Worm (Caenorhabditis elegans) whole organism, late embryonic: ENCODE data around the gene msp-36.

Source experiments
- C08G9.2 ChIP-seq: sonication (generic microtip); optimal IDR thresholded peaks from 2 replicates; lab custom pipeline; 2016; ENCODE audit warnings: mild to moderate bottlenecking, missing genetic modification characterization, moderate library complexity, missing compliant biosample characterization
- F13H6.1 ChIP-seq: sonication (generic microtip); optimal IDR thresholded peaks from 2 replicates; lab custom pipeline; 2016; ENCODE audit warnings: missing genetic modification characterization, missing compliant biosample characterization
- K09A11.1 ChIP-seq: sonication (generic microtip); optimal IDR thresholded peaks from 2 replicates; lab custom pipeline; 2017; ENCODE audit warnings: antibody characterized with exemption, mild to moderate bottlenecking, missing genetic modification characterization, missing compliant biosample characterization; ENCODE audit not compliant: insufficient read depth
- Y22D7AL.16 ChIP-seq: sonication (generic microtip); optimal IDR thresholded peaks from 2 replicates; lab custom pipeline; 2016; ENCODE audit warnings: missing genetic modification characterization, missing compliant biosample characterization
- ahr-1 ChIP-seq: sonication (generic microtip); optimal IDR thresholded peaks from 2 replicates; lab custom pipeline; 2016; ENCODE audit warnings: missing genetic modification characterization, missing compliant biosample characterization
- ceh-18 ChIP-seq: sonication (generic microtip); optimal IDR thresholded peaks from 2 replicates; lab custom pipeline; 2016; ENCODE audit warnings: missing genetic modification characterization, missing compliant biosample characterization
- ceh-19 ChIP-seq: fragments of 200-800 bp; sonication (Bioruptor generic); optimal IDR thresholded peaks from 2 replicates; lab custom pipeline; 2018; ENCODE audit warnings: mild to moderate bottlenecking, missing genetic modification characterization, missing compliant biosample characterization
- ceh-2 ChIP-seq: sonication (generic microtip); optimal IDR thresholded peaks from 2 replicates; lab custom pipeline; 2016; ENCODE audit warnings: missing genotype, missing genetic modification characterization, missing compliant biosample characterization
- ceh-22 ChIP-seq: sonication (generic microtip); optimal IDR thresholded peaks from 2 replicates; lab custom pipeline; 2017; ENCODE audit warnings: missing biosample characterization, missing genetic modification characterization
- ceh-34 ChIP-seq: sonication (generic microtip); optimal IDR thresholded peaks from 2 replicates; lab custom pipeline; 2016; ENCODE audit warnings: mild to moderate bottlenecking, missing genetic modification characterization, missing compliant biosample characterization
- ceh-45 ChIP-seq: fragments of 200-800 bp; sonication (Bioruptor generic); IDR thresholded peaks from 2 replicates; pipeline ENCODE4 v1.3.6; 2022; ENCODE audit warnings: missing genetic modification reagents, missing genetic modification characterization, missing compliant biosample characterization
- ceh-9 ChIP-seq: sonication (generic microtip); optimal IDR thresholded peaks from 2 replicates; lab custom pipeline; 2016; ENCODE audit warnings: mild to moderate bottlenecking, missing genetic modification characterization, inconsistent platforms, missing compliant biosample characterization
- dmd-4 ChIP-seq: sonication (generic microtip); optimal IDR thresholded peaks from 2 replicates; lab custom pipeline; 2016; ENCODE audit warnings: borderline replicate concordance, missing genetic modification characterization, missing compliant biosample characterization
- dve-1 ChIP-seq: sonication (generic microtip); optimal IDR thresholded peaks from 2 replicates; lab custom pipeline; 2017; ENCODE audit warnings: antibody characterized with exemption, mild to moderate bottlenecking, missing genetic modification characterization, missing compliant biosample characterization
- elt-2 ChIP-seq: sonication (generic microtip); optimal IDR thresholded peaks from 2 replicates; lab custom pipeline; 2016; ENCODE audit warnings: missing genetic modification reagents, missing genetic modification characterization, missing compliant biosample characterization
- elt-4 ChIP-seq: sonication (generic microtip); optimal IDR thresholded peaks from 2 replicates; lab custom pipeline; 2016; ENCODE audit warnings: missing genetic modification characterization, missing compliant biosample characterization
- ets-4 ChIP-seq: sonication (generic microtip); optimal IDR thresholded peaks from 2 replicates; lab custom pipeline; 2016; ENCODE audit warnings: missing genetic modification characterization, missing compliant biosample characterization
- eyg-1 ChIP-seq: sonication (generic microtip); optimal IDR thresholded peaks from 2 replicates; lab custom pipeline; 2016; ENCODE audit warnings: missing genotype, missing genetic modification characterization, missing compliant biosample characterization
- fkh-6 ChIP-seq: sonication (generic microtip); optimal IDR thresholded peaks from 2 replicates; lab custom pipeline; 2016; ENCODE audit warnings: missing genetic modification characterization, missing compliant biosample characterization
- hlh-13 ChIP-seq: fragments of 200-800 bp; sonication (Bioruptor generic); optimal IDR thresholded peaks from 2 replicates; lab custom pipeline; 2018; ENCODE audit warnings: mild to moderate bottlenecking, missing genetic modification characterization, missing compliant biosample characterization
- hlh-6 ChIP-seq: sonication (generic microtip); optimal IDR thresholded peaks from 2 replicates; lab custom pipeline; 2016; ENCODE audit warnings: missing genotype, missing genetic modification characterization, missing compliant biosample characterization
- lim-6 ChIP-seq: sonication (generic microtip); optimal IDR thresholded peaks from 2 replicates; lab custom pipeline; 2016; ENCODE audit warnings: missing genetic modification characterization, missing compliant biosample characterization
- lin-11 ChIP-seq: fragments of 200-800 bp; sonication (Bioruptor generic); optimal IDR thresholded peaks from 2 replicates; lab custom pipeline; 2018; ENCODE audit warnings: mild to moderate bottlenecking, missing genetic modification characterization, missing compliant biosample characterization
- madf-2 ChIP-seq: sonication (generic microtip); optimal IDR thresholded peaks from 2 replicates; lab custom pipeline; 2017; ENCODE audit warnings: missing genetic modification characterization, missing compliant biosample characterization
- mec-3 ChIP-seq: sonication (generic microtip); optimal IDR thresholded peaks from 2 replicates; lab custom pipeline; 2016; ENCODE audit warnings: borderline replicate concordance, missing genetic modification characterization, missing compliant biosample characterization
- nhr-11 ChIP-seq: fragments of 150-350 bp; optimal IDR thresholded peaks from 2 replicates; lab custom pipeline; 2014; ENCODE audit warnings: missing biosample characterization, missing genetic modification characterization
- nhr-232 ChIP-seq: sonication (generic microtip); optimal IDR thresholded peaks from 2 replicates; lab custom pipeline; 2016; ENCODE audit warnings: missing genetic modification characterization, missing compliant biosample characterization
- pag-3 ChIP-seq: sonication (generic microtip); optimal IDR thresholded peaks from 2 replicates; lab custom pipeline; 2016; ENCODE audit warnings: missing compliant biosample characterization, missing genetic modification characterization, borderline replicate concordance
- pax-1 ChIP-seq: fragments of 150-350 bp; optimal IDR thresholded peaks from 2 replicates; lab custom pipeline; 2014; ENCODE audit warnings: missing biosample characterization, missing genetic modification characterization
- pha-4 ChIP-seq: fragments of 150-350 bp; optimal IDR thresholded peaks from 2 replicates; lab custom pipeline; 2018; ENCODE audit warnings: missing biosample characterization, missing genetic modification reagents, missing genetic modification characterization
- pqm-1 ChIP-seq: sonication (generic microtip); optimal IDR thresholded peaks from 2 replicates; lab custom pipeline; 2016; ENCODE audit warnings: missing genetic modification characterization, missing compliant biosample characterization
- pros-1 ChIP-seq: fragments of 150-350 bp; optimal IDR thresholded peaks from 2 replicates; lab custom pipeline; 2014; ENCODE audit warnings: missing biosample characterization, missing genetic modification reagents, missing genetic modification characterization
- ref-2 ChIP-seq: sonication (generic microtip); optimal IDR thresholded peaks from 2 replicates; lab custom pipeline; 2016; ENCODE audit warnings: missing genetic modification characterization, missing compliant biosample characterization
- rnt-1 ChIP-seq: sonication (generic microtip); optimal IDR thresholded peaks from 2 replicates; lab custom pipeline; 2016; ENCODE audit warnings: missing genetic modification characterization, missing compliant biosample characterization
- sox-2 ChIP-seq: fragments of 200-800 bp; sonication (Bioruptor generic); IDR thresholded peaks from 2 replicates; pipeline ENCODE4 v1.3.6; 2022; ENCODE audit warnings: missing genetic modification reagents, missing genetic modification characterization, missing compliant biosample characterization
- sox-4 ChIP-seq: sonication (generic microtip); optimal IDR thresholded peaks from 2 replicates; lab custom pipeline; 2017; ENCODE audit warnings: mild to moderate bottlenecking, missing genetic modification characterization, inconsistent platforms, missing compliant biosample characterization
- syd-9 ChIP-seq: sonication (generic microtip); optimal IDR thresholded peaks from 2 replicates; lab custom pipeline; 2016; ENCODE audit warnings: mild to moderate bottlenecking, missing genetic modification characterization, moderate library complexity, missing compliant biosample characterization
- tbx-7 ChIP-seq: sonication (generic microtip); optimal IDR thresholded peaks from 2 replicates; lab custom pipeline; 2016; ENCODE audit warnings: missing genotype, missing genetic modification characterization, missing compliant biosample characterization
- ttx-3 ChIP-seq: sonication (generic microtip); optimal IDR thresholded peaks from 2 replicates; lab custom pipeline; 2016; ENCODE audit warnings: missing genetic modification reagents, missing genetic modification characterization, missing compliant biosample characterization
- unc-42 ChIP-seq: sonication (generic microtip); optimal IDR thresholded peaks from 2 replicates; lab custom pipeline; 2016; ENCODE audit warnings: missing genotype, missing genetic modification characterization, missing compliant biosample characterization
- unc-55 ChIP-seq: sonication (generic microtip); optimal IDR thresholded peaks from 2 replicates; lab custom pipeline; 2017; ENCODE audit warnings: missing biosample characterization, missing genetic modification reagents, missing genetic modification characterization
- zip-5 ChIP-seq: sonication (generic microtip); optimal IDR thresholded peaks from 2 replicates; lab custom pipeline; 2016; ENCODE audit warnings: missing genetic modification characterization, missing compliant biosample characterization

msp-36 gene

DNA sequence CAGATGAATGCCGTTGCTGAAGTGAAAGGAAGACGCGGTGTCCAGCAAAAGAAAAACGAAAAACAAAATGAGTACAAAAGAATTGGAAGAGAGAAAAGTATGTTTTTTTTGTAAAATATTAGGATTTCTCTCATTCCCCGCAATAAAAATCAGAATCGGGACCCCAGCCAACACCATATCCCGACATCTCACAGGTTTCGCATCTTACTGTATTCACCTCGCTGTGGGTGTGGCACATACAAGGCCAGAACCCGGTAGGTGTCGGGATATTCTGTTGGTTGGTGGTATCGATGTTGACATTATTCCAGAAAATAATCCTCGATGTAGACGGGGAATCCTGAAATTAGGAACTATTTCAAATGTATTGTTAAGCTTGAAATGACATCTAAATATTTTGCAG, 21.5 kb downstream of the msp-36 start:
- TF ChIP-seq pros-1 (tag; lab: Kevin White, UChicago): no peak
- no peak for TF ChIP-seq hlh-13
- TF ChIP-seq ref-2 (tag; lab: Kevin White, UChicago): no peak
- TF ChIP-seq ttx-3 (tag; lab: Kevin White, UChicago): no peak
- no peak for TF ChIP-seq pha-4 (tag; lab: Kevin White, UChicago)
- no peak for TF ChIP-seq ahr-1 (tag; lab: Kevin White, UChicago)
- TF ChIP-seq fkh-6 (tag; lab: Kevin White, UChicago): no peak
- TF ChIP-seq pqm-1 (tag; lab: Kevin White, UChicago): no peak
- no peak for TF ChIP-seq zip-5 (tag; lab: Kevin White, UChicago)
- no peak for TF ChIP-seq madf-2 (tag; lab: Kevin White, UChicago)
- TF ChIP-seq, all 69 proteins: peak for 0

ce11 chrIV:10122205-10122604, 27.0 kb downstream of the msp-36 start, which contains the start of gene irld-21:
Gene irld-21 (minus strand): TSS chrIV:10122305.
- TF ChIP-seq C08G9.2 (tag; lab: Kevin White, UChicago): no peak

ce11 chrIV:10126544-10126943, 31.3 kb downstream of the msp-36 start, which contains the start of gene ctf-18:
Gene ctf-18 (minus strand): TSS chrIV:10126644.
- TF ChIP-seq K09A11.1 (tag; lab: Kevin White, UChicago) (no peak), Y22D7AL.16 (tag; lab: Kevin White, UChicago) (no peak), pros-1 (tag; lab: Kevin White, UChicago) (no peak), pax-1 (tag; lab: Kevin White, UChicago) (no peak), sox-4 (no peak), ceh-19 (GFP tag; lab: Kevin White, UChicago) (no peak), lin-11 (tag; lab: Kevin White, UChicago) (no peak)

DNA sequence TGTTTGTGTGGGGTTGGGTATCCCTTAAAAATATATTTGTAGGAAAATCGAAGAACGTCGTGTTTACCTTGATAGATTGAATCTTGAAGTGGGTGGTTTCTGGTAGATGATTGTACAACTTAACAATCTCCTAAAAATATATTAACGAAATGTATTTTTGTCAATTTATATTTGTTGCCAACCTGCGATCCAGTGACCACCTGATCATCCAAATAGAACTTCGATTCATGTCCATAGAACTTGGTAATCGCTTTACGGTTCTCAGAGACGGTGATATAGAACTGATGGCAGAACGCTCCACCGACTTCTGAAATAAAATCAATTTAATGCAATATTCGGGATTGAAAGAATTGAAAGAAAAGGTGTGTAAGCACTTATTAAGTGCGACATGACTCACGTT, 33.2 kb downstream of the msp-36 start:
- TF ChIP-seq F13H6.1 (tag; lab: Kevin White, UChicago): no peak
- TF ChIP-seq ets-4 (tag; lab: Kevin White, UChicago): no peak
- TF ChIP-seq syd-9: no peak
- TF ChIP-seq rnt-1 (tag; lab: Kevin White, UChicago): no peak
- TF ChIP-seq madf-2 (tag; lab: Kevin White, UChicago): no peak
- TF ChIP-seq elt-4: no peak
- TF ChIP-seq elt-2 (tag; lab: Kevin White, UChicago): no peak
- TF ChIP-seq ceh-22 (tag; lab: Kevin White, UChicago): no peak
- TF ChIP-seq sox-2 (GFP tag; lab: Robert Waterston, UW): no peak
- no peak for TF ChIP-seq ceh-2 (tag; lab: Kevin White, UChicago)
- no peak for TF ChIP-seq dve-1 (tag; lab: Kevin White, UChicago)
- TF ChIP-seq Y22D7AL.16 (tag; lab: Kevin White, UChicago): no peak
- no peak for TF ChIP-seq ceh-9 (tag; lab: Kevin White, UChicago)
- no peak for TF ChIP-seq K09A11.1 (tag; lab: Kevin White, UChicago)
- no peak for TF ChIP-seq fkh-6 (tag; lab: Kevin White, UChicago)
- no peak for TF ChIP-seq ttx-3 (tag; lab: Kevin White, UChicago)
- TF ChIP-seq nhr-11: no peak
- TF ChIP-seq ceh-18 (tag; lab: Kevin White, UChicago): no peak
- TF ChIP-seq, all 69 proteins: peak for 0

- TF ChIP-seq unc-42 (tag; lab: Kevin White, UChicago) (no peak), lim-6 (no peak), dve-1 (tag; lab: Kevin White, UChicago) (peak; percentile 35), ceh-19 (GFP tag; lab: Kevin White, UChicago) (no peak), eyg-1 (tag; lab: Kevin White, UChicago) (no peak), dmd-4 (tag; lab: Kevin White, UChicago) (no peak), hlh-6 (no peak), rnt-1 (tag; lab: Kevin White, UChicago) (no peak), ceh-45 (GFP tag; lab: Robert Waterston, UW) (no peak), madf-2 (tag; lab: Kevin White, UChicago) (no peak), mec-3 (tag; lab: Kevin White, UChicago) (no peak), unc-55 (GFP tag; lab: Kevin White, UChicago) (no peak), sox-4 (no peak), syd-9 (no peak), pqm-1 (tag; lab: Kevin White, UChicago) (no peak), ref-2 (tag; lab: Kevin White, UChicago) (peak; percentile 39), pag-3 (no peak), nhr-232 (tag; lab: Kevin White, UChicago) (no peak), zip-5 (tag; lab: Kevin White, UChicago) (no peak), fkh-6 (tag; lab: Kevin White, UChicago) (no peak), elt-2 (tag; lab: Kevin White, UChicago) (peak; percentile 17), tbx-7 (tag; lab: Kevin White, UChicago) (no peak), pax-1 (tag; lab: Kevin White, UChicago) (no peak), ceh-34 (tag; lab: Kevin White, UChicago) (no peak), ceh-9 (tag; lab: Kevin White, UChicago) (no peak)
Measured at ce11 chrIV:10128906-10129386, 33.7 kb downstream of the msp-36 start, which contains the start of the genes gtbp-1 and K08F4.3. Gene gtbp-1 (minus strand): TSS chrIV:10128956. Gene K08F4.3 (plus strand): TSS chrIV:10129257.
